Worm (Caenorhabditis elegans) whole organism, L3 larva: ENCODE data around the gene prp-3.

Experiments
- R02D3.7 ChIP-seq: fragments of 150-350 bp; optimal IDR thresholded peaks from 2 replicates; lab custom pipeline; 2014; ENCODE audit warnings: missing biosample characterization, missing genetic modification characterization
- ama-1 ChIP-seq: fragments of 150-350 bp; optimal IDR thresholded peaks from 2 replicates; lab custom pipeline; 2018
- ceh-16 ChIP-seq: sonication (generic microtip); optimal IDR thresholded peaks from 2 replicates; lab custom pipeline; 2017; ENCODE audit warnings: missing biosample characterization, missing genetic modification characterization
- ceh-82 ChIP-seq: fragments of 150-350 bp; optimal IDR thresholded peaks from 2 replicates; lab custom pipeline; 2014; ENCODE audit warnings: missing biosample characterization, missing genetic modification characterization
- ceh-9 ChIP-seq: sonication (generic microtip); optimal IDR thresholded peaks from 2 replicates; lab custom pipeline; 2018; ENCODE audit warnings: missing biosample characterization, missing genetic modification characterization
- daf-12 ChIP-seq: fragments of 150-350 bp; optimal IDR thresholded peaks from 2 replicates; lab custom pipeline; 2014; ENCODE audit warnings: missing biosample characterization, missing genetic modification reagents, missing genetic modification characterization
- egl-27 ChIP-seq: sonication (generic microtip); optimal IDR thresholded peaks from 4 replicates; lab custom pipeline; 2017; ENCODE audit warnings: missing biosample characterization, missing genetic modification reagents, missing genetic modification characterization
- elt-1 ChIP-seq: fragments of 150-350 bp; optimal IDR thresholded peaks from 2 replicates; lab custom pipeline; 2014; ENCODE audit warnings: missing biosample characterization, missing genetic modification characterization
- elt-2 ChIP-seq: sonication (generic microtip); optimal IDR thresholded peaks from 2 replicates; lab custom pipeline; 2016; ENCODE audit warnings: missing genetic modification reagents, mild to moderate bottlenecking, missing genetic modification characterization, missing compliant biosample characterization
- elt-3 ChIP-seq, 3 experiments: fragments of 150-350 bp in 1 of 3; sonication (generic microtip) in 2 of 3; optimal IDR thresholded peaks; 2 replicates in 2 of 3; 4 replicates in 1 of 3; lab custom pipeline; 2014 to 2017; ENCODE audit warnings: missing biosample characterization in 3 of 3, missing genetic modification characterization in 3 of 3
- eor-1 ChIP-seq, 2 experiments: fragments of 150-350 bp; optimal IDR thresholded peaks; 2 replicates each; lab custom pipeline; 2014 to 2018; ENCODE audit warnings: missing biosample characterization in 2 of 2, missing genetic modification characterization in 2 of 2
- fkh-10 ChIP-seq: sonication (generic microtip); optimal IDR thresholded peaks from 2 replicates; lab custom pipeline; 2017; ENCODE audit warnings: missing biosample characterization, missing genetic modification reagents, missing genetic modification characterization
- hmg-11 ChIP-seq: sonication (generic microtip); optimal IDR thresholded peaks from 2 replicates; lab custom pipeline; 2016; ENCODE audit warnings: missing genetic modification characterization, missing compliant biosample characterization
- jun-1 ChIP-seq: fragments of 150-350 bp; optimal IDR thresholded peaks from 2 replicates; lab custom pipeline; 2014; ENCODE audit warnings: missing biosample characterization, missing genetic modification reagents, missing genetic modification characterization
- lin-15B ChIP-seq: fragments of 150-350 bp; optimal IDR thresholded peaks from 2 replicates; lab custom pipeline; 2014; ENCODE audit warnings: missing biosample characterization, missing genetic modification characterization
- lsy-12 ChIP-seq: sonication (generic microtip); optimal IDR thresholded peaks from 2 replicates; lab custom pipeline; 2016; ENCODE audit warnings: mild to moderate bottlenecking, missing genetic modification characterization, missing compliant biosample characterization
- mdl-1 ChIP-seq: fragments of 150-350 bp; optimal IDR thresholded peaks from 2 replicates; lab custom pipeline; 2014; ENCODE audit warnings: missing biosample characterization, missing genetic modification characterization
- mml-1 ChIP-seq: fragments of 150-350 bp; sonication (generic microtip); optimal IDR thresholded peaks from 3 replicates; lab custom pipeline; 2014; ENCODE audit warnings: missing biosample characterization, missing genetic modification characterization
- nfya-1 ChIP-seq: sonication (generic microtip); optimal IDR thresholded peaks from 2 replicates; lab custom pipeline; 2017; ENCODE audit warnings: missing genetic modification characterization, mild to moderate bottlenecking, missing compliant biosample characterization, antibody characterized with exemption, moderate library complexity; ENCODE audit not compliant: insufficient read depth
- nhr-11 ChIP-seq: fragments of 150-350 bp; optimal IDR thresholded peaks from 2 replicates; lab custom pipeline; 2014; ENCODE audit warnings: missing biosample characterization, missing genetic modification characterization
- nhr-12 ChIP-seq: fragments of 150-350 bp; optimal IDR thresholded peaks from 2 replicates; lab custom pipeline; 2014; ENCODE audit warnings: missing biosample characterization, missing genetic modification characterization
- nhr-23 ChIP-seq: fragments of 150-350 bp; optimal IDR thresholded peaks from 2 replicates; lab custom pipeline; 2014; ENCODE audit warnings: missing biosample characterization, missing genetic modification reagents, missing genetic modification characterization
- nhr-237 ChIP-seq: fragments of 150-350 bp; optimal IDR thresholded peaks from 2 replicates; lab custom pipeline; 2014; ENCODE audit warnings: missing biosample characterization, missing genetic modification characterization
- nhr-25 ChIP-seq: sonication (generic microtip); optimal IDR thresholded peaks from 2 replicates; lab custom pipeline; 2017; ENCODE audit warnings: missing biosample characterization, missing genetic modification characterization
- nhr-67 ChIP-seq: fragments of 150-350 bp; optimal IDR thresholded peaks from 2 replicates; lab custom pipeline; 2014; ENCODE audit warnings: missing biosample characterization, missing genetic modification characterization
- nhr-76 ChIP-seq: fragments of 150-350 bp; sonication (generic microtip); optimal IDR thresholded peaks from 5 replicates; lab custom pipeline; 2014; ENCODE audit warnings: missing biosample characterization, missing genetic modification characterization
- pha-4 ChIP-seq: fragments of 150-350 bp; optimal IDR thresholded peaks from 2 replicates; lab custom pipeline; 2014; ENCODE audit warnings: missing biosample characterization, missing genetic modification reagents, missing genetic modification characterization
- pqm-1 ChIP-seq: fragments of 150-350 bp; optimal IDR thresholded peaks from 2 replicates; lab custom pipeline; 2017; ENCODE audit warnings: missing biosample characterization, missing genetic modification characterization, inconsistent platforms
- skn-1 ChIP-seq: fragments of 150-350 bp; optimal IDR thresholded peaks from 2 replicates; lab custom pipeline; 2014; ENCODE audit warnings: missing biosample characterization, missing genetic modification characterization
- tbx-2 ChIP-seq: sonication (generic microtip); optimal IDR thresholded peaks from 2 replicates; lab custom pipeline; 2016; ENCODE audit warnings: mild to moderate bottlenecking, missing genetic modification characterization, missing compliant biosample characterization
- unc-39 ChIP-seq: sonication (generic microtip); optimal IDR thresholded peaks from 4 replicates; lab custom pipeline; 2017; ENCODE audit warnings: missing biosample characterization, missing genetic modification characterization
- unc-62 ChIP-seq: fragments of 150-350 bp; sonication (generic microtip); optimal IDR thresholded peaks from 4 replicates; lab custom pipeline; 2014; ENCODE audit warnings: missing biosample characterization, missing genetic modification reagents, missing genetic modification characterization
- ztf-4 ChIP-seq: fragments of 150-350 bp; optimal IDR thresholded peaks from 2 replicates; lab custom pipeline; 2014; ENCODE audit warnings: missing biosample characterization, missing genetic modification characterization

Gene prp-3

DNA sequence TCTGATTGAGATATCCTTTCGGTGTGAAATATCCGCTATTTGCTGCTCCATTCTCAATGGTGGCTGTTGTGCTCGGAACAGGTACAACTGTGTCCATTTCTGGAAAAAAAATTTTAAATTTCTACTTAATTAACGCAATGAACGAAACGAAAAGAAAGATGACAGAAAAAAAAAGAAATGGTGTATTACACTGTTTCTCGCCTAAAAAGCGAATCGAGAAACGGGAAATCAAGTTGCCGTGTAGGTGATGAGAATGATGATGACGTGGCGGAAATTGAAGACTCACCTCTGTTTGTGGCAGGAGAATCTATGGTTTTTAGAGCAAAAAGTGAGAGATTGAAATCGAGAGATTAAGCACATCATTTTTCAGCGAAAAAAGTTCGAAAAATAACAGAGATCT lies 41.3 kb downstream of the prp-3 start, which contains the start of gene C38H2.3:
Gene C38H2.3 (minus strand): TSS at position 101 of the 400 bp plus-strand sequence.
- TF ChIP-seq unc-62 (GFP tag; lab: Kevin White, UChicago), result no peak
- TF ChIP-seq elt-1, result peak; percentile 25
- no peak for TF ChIP-seq ceh-9

- TF ChIP-seq ceh-16 (tag; lab: Kevin White, UChicago), result no peak
Measured at ce11 chrIII:10383804-10384203, 44.0 kb downstream of the prp-3 start.

DNA sequence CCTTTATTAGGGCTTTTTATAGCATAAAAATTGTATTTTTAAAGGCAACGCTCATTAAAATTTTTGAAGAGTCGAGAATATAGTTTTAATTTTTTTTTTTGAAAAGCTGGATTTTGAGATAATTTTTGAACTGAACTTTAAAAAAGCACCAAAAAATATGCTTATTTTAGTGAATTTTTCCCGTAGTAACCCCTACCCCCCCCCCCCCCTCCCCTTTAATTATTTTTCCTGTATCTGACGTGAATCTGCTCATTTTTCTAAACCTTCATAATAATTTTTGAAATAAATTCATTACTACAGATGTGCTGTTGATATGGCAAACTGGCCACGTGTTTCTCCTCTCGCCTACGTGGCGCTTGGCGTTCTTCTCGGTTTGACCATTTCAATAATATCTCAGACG lies 46.3 kb downstream of the prp-3 start, which contains the start of gene C38H2.2:
Gene C38H2.2 (plus strand): TSS at position 301 of the 400 bp plus-strand sequence.
- TF ChIP-seq unc-39 (no peak), pha-4 (no peak), ztf-4 (tag; lab: Kevin White, UChicago) (no peak), fkh-10 (GFP tag; lab: Kevin White, UChicago) (no peak), egl-27 (tag; lab: Kevin White, UChicago) (no peak), ama-1 (no peak), mml-1 (tag; lab: Kevin White, UChicago) (no peak), elt-3 (tag; optimal IDR thresholded peaks at IDR 0.05; lab: Kevin White, UChicago) (no peak), R02D3.7 (tag; lab: Kevin White, UChicago) (no peak), ceh-16 (tag; lab: Kevin White, UChicago) (no peak), hmg-11 (no peak), elt-1 (no peak)

DNA sequence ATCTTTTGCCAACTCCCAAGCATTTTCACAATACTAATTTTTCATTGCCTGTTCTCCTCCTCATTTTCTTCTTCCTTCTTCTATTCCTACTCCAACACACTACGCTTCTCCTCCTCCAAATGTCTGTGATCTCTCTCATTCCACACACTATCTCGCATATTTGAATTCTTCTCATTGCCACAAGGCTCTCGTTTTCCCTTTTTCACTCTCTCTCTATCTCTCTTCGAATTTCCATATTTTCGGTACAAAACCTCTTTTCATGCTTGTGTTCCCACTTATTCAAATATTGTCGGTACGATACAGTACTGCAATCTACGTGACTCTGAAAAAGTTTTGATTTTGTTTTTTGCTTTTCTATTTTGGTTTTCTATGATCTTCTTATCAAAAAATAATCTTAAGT lies 47.1 kb downstream of the prp-3 start:
- TF ChIP-seq nfya-1 (tag; lab: Kevin White, UChicago) (peak; percentile 41), fkh-10 (GFP tag; lab: Kevin White, UChicago) (no peak), hmg-11 (peak; percentile 51)

- TF ChIP-seq skn-1 (no peak), mdl-1 (tag; lab: Kevin White, UChicago) (no peak), nhr-25 (tag; lab: Kevin White, UChicago) (no peak), lin-15B (tag; lab: Kevin White, UChicago) (no peak), pqm-1 (tag; lab: Kevin White, UChicago) (no peak), tbx-2 (tag; lab: Kevin White, UChicago) (no peak), elt-3 (tag; optimal IDR thresholded peaks at IDR 0.05; lab: Kevin White, UChicago) (no peak), nhr-11 (tag; lab: Kevin White, UChicago) (no peak), ceh-82 (tag; lab: Kevin White, UChicago) (no peak), elt-2 (tag; lab: Kevin White, UChicago) (no peak), R02D3.7 (tag; lab: Kevin White, UChicago) (no peak)
Measured at ce11 chrIII:10379632-10380031, 48.1 kb downstream of the prp-3 start.

ce11 chrIII:10378899-10379298 lies 48.9 kb downstream of the prp-3 start:
- TF ChIP-seq pqm-1 (tag; lab: Kevin White, UChicago), result peak; percentile 61
- TF ChIP-seq elt-2 (tag; lab: Kevin White, UChicago), result peak; percentile 53
- TF ChIP-seq lsy-12 (tag; lab: Kevin White, UChicago), result no peak
- TF ChIP-seq skn-1, result no peak
- TF ChIP-seq jun-1 (tag; lab: Kevin White, UChicago), result peak; percentile 13
- no peak for TF ChIP-seq nhr-237 (tag; lab: Kevin White, UChicago)
- no peak for TF ChIP-seq eor-1 (tag; optimal IDR thresholded peaks at IDR 0.05; lab: Kevin White, UChicago)
- TF ChIP-seq nhr-12 (tag; lab: Kevin White, UChicago), result no peak
- TF ChIP-seq nhr-76 (tag; lab: Kevin White, UChicago), result no peak
- TF ChIP-seq pha-4, result peak; percentile 38
- TF ChIP-seq nhr-23 (tag; lab: Kevin White, UChicago), result no peak
- no peak for TF ChIP-seq unc-62 (GFP tag; lab: Kevin White, UChicago)
- TF ChIP-seq daf-12, result no peak
- TF ChIP-seq lin-15B (tag; lab: Kevin White, UChicago), result no peak
- no peak for TF ChIP-seq nhr-67
- TF ChIP-seq, all 47 proteins: peak for 4
